Worm (Caenorhabditis elegans): ENCODE results near the gene rsp-4.

- TF ChIP-seq him-1 (tag; optimal IDR thresholded peaks at IDR 0.05) (no peak), W03F9.2 (tag; optimal IDR thresholded peaks at IDR 0.05) (no peak)
Measured at ce11 chrII:5418317-5418716, 29.7 kb upstream of the rsp-4 start.
